Worm (Caenorhabditis elegans): ENCODE data around the gene C04G6.4.

ce11 chrII:5099649-5100048 lies 16.4 kb upstream of the C04G6.4 start, which contains the start of gene C04G6.6:
- TF ChIP-seq B0310.2 (tag; optimal IDR thresholded peaks at IDR 0.05) (no peak), flt-1 (GFP tag; IDR thresholded peaks at IDR 0.05) (no peak), hmbx-1 (tag; optimal IDR thresholded peaks at IDR 0.05) (no peak), ets-7 (tag; optimal IDR thresholded peaks at IDR 0.05) (no peak), aly-1 (tag; optimal IDR thresholded peaks at IDR 0.05) (no peak), tbx-37 (GFP tag; conservative IDR thresholded peaks at IDR 0.05) (no peak), pes-1 (GFP tag; IDR thresholded peaks at IDR 0.05) (no peak), scrt-1 (GFP tag; IDR thresholded peaks at IDR 0.05) (no peak), ama-1 (optimal IDR thresholded peaks at IDR 0.05) (no peak), tbx-11 (GFP tag; IDR thresholded peaks at IDR 0.05) (no peak)

All from whole organism, early embryonic.